Worm (Caenorhabditis elegans) whole organism, L4 larva: Measurements from ENCODE around the gene ZK856.6.

ENCODE experiments used
- F37D6.2 ChIP-seq: sonication (generic microtip); optimal IDR thresholded peaks from 2 replicates; lab custom pipeline; 2016; ENCODE audit warnings: mild to moderate bottlenecking, missing genetic modification characterization, missing compliant biosample characterization
- F49E8.2 ChIP-seq: sonication (generic microtip); optimal IDR thresholded peaks from 2 replicates; lab custom pipeline; 2016; ENCODE audit warnings: missing compliant biosample characterization, mild to moderate bottlenecking, missing genetic modification characterization, borderline replicate concordance
- T26A8.4 ChIP-seq: fragments of 200-800 bp; sonication (Bioruptor generic); IDR thresholded peaks from 2 replicates; pipeline ENCODE4 v1.3.6; 2022; ENCODE audit warnings: missing genetic modification characterization, missing compliant biosample characterization
- cey-2 ChIP-seq: sonication (generic microtip); optimal IDR thresholded peaks from 3 replicates; lab custom pipeline; 2017; ENCODE audit warnings: missing genetic modification characterization, mild to moderate bottlenecking, missing compliant biosample characterization, antibody characterized with exemption, borderline replicate concordance; ENCODE audit not compliant: insufficient read depth
- daf-12 ChIP-seq: fragments of 150-350 bp; optimal IDR thresholded peaks from 2 replicates; lab custom pipeline; 2014; ENCODE audit warnings: missing biosample characterization, missing genetic modification reagents, missing genetic modification characterization
- nhr-76 ChIP-seq: fragments of 150-350 bp; optimal IDR thresholded peaks from 2 replicates; lab custom pipeline; 2014; ENCODE audit warnings: missing biosample characterization, missing genetic modification characterization
- pha-4 ChIP-seq, 2 experiments: fragments of 150-350 bp in 1 of 2; fragments of 200-800 bp in 1 of 2; sonication (Bioruptor generic) in 1 of 2; IDR thresholded peaks in 1 of 2; optimal IDR thresholded peaks in 1 of 2; 2 replicates each; pipeline versions ENCODE4 v1.3.6 to Lab custom; 2014 to 2022; ENCODE audit warnings: missing genetic modification characterization in 2 of 2, missing genetic modification reagents in 2 of 2, missing biosample characterization in 1 of 2, missing compliant biosample characterization in 1 of 2
- unc-62 ChIP-seq, 3 experiments: fragments of 150-350 bp in 1 of 3; sonication (generic microtip); optimal IDR thresholded peaks in 2 of 3; peaks in 1 of 3; 1 replicate in 1 of 3; 2 replicates in 2 of 3; lab custom pipeline; 2014 to 2017; ENCODE audit warnings: missing biosample characterization in 3 of 3, missing genetic modification characterization in 3 of 3, missing genetic modification reagents in 3 of 3, missing genotype in 1 of 3

DNA sequence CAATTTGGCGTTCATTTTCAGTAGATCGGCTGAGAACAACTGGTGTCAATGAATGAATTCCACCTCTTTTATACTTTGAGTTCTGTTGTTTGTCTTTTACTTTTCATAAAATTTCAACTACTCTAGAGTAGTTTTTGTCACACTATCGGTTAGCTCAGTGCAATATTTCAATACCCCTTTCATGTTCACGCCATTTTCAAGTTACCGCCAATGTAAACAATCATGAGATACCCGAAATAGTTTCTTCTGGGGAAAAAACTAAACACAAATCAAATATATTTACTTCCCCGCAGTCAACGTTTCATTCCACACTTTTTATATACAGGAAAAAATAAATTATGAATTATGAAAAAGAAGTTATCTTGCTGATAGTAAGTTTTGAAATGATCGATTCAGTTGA is 29.9 kb downstream of the ZK856.6 start, which contains the start of gene fipr-4:
- TF ChIP-seq nhr-76 (no peak), daf-12 (tag; lab: Kevin White, UChicago) (no peak), pha-4 (GFP tag; IDR thresholded peaks at IDR 0.05; lab: Robert Waterston, UW) (no peak), pha-4 (tag; optimal IDR thresholded peaks at IDR 0.05; lab: Kevin White, UChicago) (no peak), unc-62 (GFP tag; optimal IDR thresholded peaks at IDR 0.05 in 1 of 2; lab: Kevin White, UChicago) (no peak), unc-62 (tag; optimal IDR thresholded peaks at IDR 0.05; lab: Kevin White, UChicago) (no peak), F49E8.2 (tag; lab: Kevin White, UChicago) (no peak), F37D6.2 (tag; lab: Kevin White, UChicago) (no peak), T26A8.4 (no peak), cey-2 (tag; lab: Kevin White, UChicago) (no peak)
